Worm (Caenorhabditis elegans): ENCODE measurements around the gene F54C9.7.

- TF ChIP-seq tbx-37 (GFP tag; conservative IDR thresholded peaks at IDR 0.05) (no peak), tbx-11 (GFP tag; IDR thresholded peaks at IDR 0.05) (no peak), scrt-1 (GFP tag; IDR thresholded peaks at IDR 0.05) (no peak), B0310.2 (tag; optimal IDR thresholded peaks at IDR 0.05) (no peak), ceh-36 (tag; optimal IDR thresholded peaks at IDR 0.05) (no peak), hnd-1 (tag; optimal IDR thresholded peaks at IDR 0.05) (no peak), ama-1 (optimal IDR thresholded peaks at IDR 0.05) (no peak), hmg-4 (GFP tag; optimal IDR thresholded peaks at IDR 0.05) (peak; percentile 39), flt-1 (GFP tag; IDR thresholded peaks at IDR 0.05) (peak; percentile 38; the same call in 1 of the 2 replicates), F13C5.2 (tag; optimal IDR thresholded peaks at IDR 0.05) (peak; percentile 73), ceh-13 (GFP tag; optimal IDR thresholded peaks at IDR 0.05) (no peak), tra-4 (tag; optimal IDR thresholded peaks at IDR 0.05) (no peak)
Measured at ce11 chrII:8569038-8569977, 3.8 kb upstream of the F54C9.7 start, which contains the start of the genes col-38 and rpl-5.
